Worm (Caenorhabditis elegans) whole organism, young adult: Measurements from ENCODE around the gene nhr-214.

Experiments
- B0336.3 ChIP-seq: fragments of 200-800 bp; sonication (Bioruptor generic); IDR thresholded peaks from 2 replicates; pipeline ENCODE4 v1.3.6; 2022; ENCODE audit warnings: missing genetic modification characterization, missing compliant biosample characterization
- C06A6.2 ChIP-seq: fragments of 200-800 bp; sonication (Bioruptor generic); conservative IDR thresholded peaks from 2 replicates; pipeline ENCODE4 v1.3.6; 2022; ENCODE audit warnings: missing genetic modification characterization, missing compliant biosample characterization
- D2030.7 ChIP-seq: fragments of 200-800 bp; sonication (Bioruptor generic); IDR thresholded peaks from 2 replicates; pipeline ENCODE4 v1.3.6; 2022; ENCODE audit warnings: missing genetic modification reagents, missing genetic modification characterization, missing compliant biosample characterization
- F22D6.2 ChIP-seq: sonication (generic microtip); optimal IDR thresholded peaks from 2 replicates; lab custom pipeline; 2016; ENCODE audit warnings: mild to moderate bottlenecking, missing genetic modification characterization, missing compliant biosample characterization
- F37B4.10 ChIP-seq: fragments of 200-800 bp; sonication (Bioruptor generic); IDR thresholded peaks from 2 replicates; pipeline ENCODE4 v1.3.6; 2022; ENCODE audit warnings: missing genetic modification characterization, missing compliant biosample characterization
- F52B5.7 ChIP-seq: sonication (generic microtip); optimal IDR thresholded peaks from 2 replicates; lab custom pipeline; 2016; ENCODE audit warnings: mild to moderate bottlenecking, missing genetic modification characterization, missing compliant biosample characterization
- F55B11.4 ChIP-seq: sonication (generic microtip); optimal IDR thresholded peaks from 2 replicates; lab custom pipeline; 2016; ENCODE audit warnings: missing compliant biosample characterization, missing genetic modification characterization, borderline replicate concordance; ENCODE audit not compliant: insufficient read depth
- Y56A3A.18 ChIP-seq: fragments of 200-800 bp; sonication (Bioruptor generic); IDR thresholded peaks from 2 replicates; pipeline ENCODE4 v1.3.6; 2022; ENCODE audit warnings: missing genetic modification reagents, missing genetic modification characterization, missing compliant biosample characterization
- Y67H2A.10 ChIP-seq: fragments of 200-800 bp; sonication (Bioruptor generic); conservative IDR thresholded peaks from 2 replicates; pipeline ENCODE4 v1.3.6; 2022; ENCODE audit warnings: missing genetic modification reagents, missing genetic modification characterization, missing compliant biosample characterization
- Y79H2A.3 ChIP-seq: fragments of 200-800 bp; sonication (Bioruptor generic); conservative IDR thresholded peaks from 2 replicates; pipeline ENCODE4 v1.3.6; 2022; ENCODE audit warnings: missing genetic modification reagents, missing genetic modification characterization, missing compliant biosample characterization
- Y95B8A.8 ChIP-seq: fragments of 200-800 bp; sonication (Bioruptor generic); IDR thresholded peaks from 2 replicates; pipeline ENCODE4 v1.3.6; 2022; ENCODE audit warnings: missing genetic modification reagents, missing genetic modification characterization, missing compliant biosample characterization
- ama-1 ChIP-seq, 3 experiments: fragments of 150-350 bp in 1 of 3; sonication (generic microtip) in 2 of 3; optimal IDR thresholded peaks; 2 replicates each; lab custom pipeline; 2014 to 2018; ENCODE audit warnings: missing biosample characterization in 2 of 3, missing genetic modification characterization in 2 of 3, missing genetic modification reagents in 2 of 3
- aptf-2 ChIP-seq: fragments of 200-800 bp; sonication (Bioruptor generic); conservative IDR thresholded peaks from 2 replicates; pipeline ENCODE4 v1.3.6; 2022; ENCODE audit warnings: missing genetic modification reagents, missing genetic modification characterization, missing compliant biosample characterization
- atf-7 ChIP-seq: sonication (generic microtip); optimal IDR thresholded peaks from 2 replicates; lab custom pipeline; 2017; ENCODE audit warnings: mild to moderate bottlenecking, missing genetic modification characterization, missing compliant biosample characterization
- athp-1 ChIP-seq: sonication (generic microtip); optimal IDR thresholded peaks from 2 replicates; lab custom pipeline; 2017; ENCODE audit warnings: mild to moderate bottlenecking, missing genetic modification characterization, missing compliant biosample characterization
- attf-5 ChIP-seq: fragments of 200-800 bp; sonication (Bioruptor generic); optimal IDR thresholded peaks from 2 replicates; lab custom pipeline; 2018; ENCODE audit warnings: mild to moderate bottlenecking, missing genetic modification characterization, missing compliant biosample characterization
- attf-6 ChIP-seq: fragments of 200-800 bp; sonication (Bioruptor generic); IDR thresholded peaks from 2 replicates; pipeline ENCODE4 v1.3.6; 2022; ENCODE audit warnings: missing genetic modification reagents, missing genetic modification characterization, missing compliant biosample characterization
- bed-1 ChIP-seq: fragments of 200-800 bp; sonication (Bioruptor generic); IDR thresholded peaks from 2 replicates; pipeline ENCODE4 v1.3.6; 2022; ENCODE audit warnings: missing genetic modification reagents, missing genetic modification characterization, missing compliant biosample characterization
- cebp-2 ChIP-seq: fragments of 200-800 bp; sonication (Bioruptor generic); IDR thresholded peaks from 2 replicates; pipeline ENCODE4 v1.3.6; 2022; ENCODE audit warnings: missing genetic modification characterization, missing compliant biosample characterization
- ceh-58 ChIP-seq: fragments of 200-800 bp; sonication (Bioruptor generic); IDR thresholded peaks from 2 replicates; pipeline ENCODE4 v1.3.6; 2022; ENCODE audit warnings: missing genetic modification characterization, missing compliant biosample characterization
- chd-7 ChIP-seq: sonication (generic microtip); optimal IDR thresholded peaks from 2 replicates; lab custom pipeline; 2016; ENCODE audit warnings: mild to moderate bottlenecking, missing genetic modification characterization, moderate library complexity, missing compliant biosample characterization
- die-1 ChIP-seq: sonication (generic microtip); optimal IDR thresholded peaks from 2 replicates; lab custom pipeline; 2016; ENCODE audit warnings: missing genotype, mild to moderate bottlenecking, missing genetic modification characterization, missing compliant biosample characterization
- dox-1 ChIP-seq: fragments of 200-800 bp; sonication (Bioruptor generic); IDR thresholded peaks from 2 replicates; pipeline ENCODE4 v1.3.6; 2022; ENCODE audit warnings: missing genetic modification reagents, missing genetic modification characterization, missing compliant biosample characterization
- hlh-26 ChIP-seq: fragments of 200-800 bp; sonication (Bioruptor generic); conservative IDR thresholded peaks from 2 replicates; pipeline ENCODE4 v1.3.6; 2022; ENCODE audit warnings: missing genetic modification reagents, missing genetic modification characterization, missing compliant biosample characterization
- lag-1 ChIP-seq: fragments of 200-800 bp; sonication (Bioruptor generic); IDR thresholded peaks from 2 replicates; pipeline ENCODE4 v1.3.6; 2022; ENCODE audit warnings: missing genetic modification reagents, missing genetic modification characterization, missing compliant biosample characterization
- mcd-1 ChIP-seq: fragments of 200-800 bp; sonication (Bioruptor generic); IDR thresholded peaks from 2 replicates; pipeline ENCODE4 v1.3.6; 2022; ENCODE audit warnings: missing genetic modification reagents, missing genetic modification characterization, missing compliant biosample characterization
- mel-28 ChIP-seq: sonication (generic microtip); optimal IDR thresholded peaks from 2 replicates; lab custom pipeline; 2016; ENCODE audit warnings: borderline replicate concordance, mild to moderate bottlenecking, missing genetic modification characterization, missing compliant biosample characterization
- mes-4 ChIP-seq: sonication (generic microtip); optimal IDR thresholded peaks from 2 replicates; lab custom pipeline; 2016; ENCODE audit warnings: missing genotype, missing genetic modification characterization, missing compliant biosample characterization
- nhr-27 ChIP-seq: fragments of 200-800 bp; sonication (Bioruptor generic); optimal IDR thresholded peaks from 2 replicates; lab custom pipeline; 2018; ENCODE audit warnings: mild to moderate bottlenecking, missing genetic modification characterization, moderate library complexity, missing compliant biosample characterization
- nhr-90 ChIP-seq: sonication (generic microtip); optimal IDR thresholded peaks from 2 replicates; lab custom pipeline; 2016; ENCODE audit warnings: missing genotype, mild to moderate bottlenecking, missing genetic modification characterization, missing compliant biosample characterization
- pbrm-1 ChIP-seq: fragments of 200-800 bp; sonication (Bioruptor generic); IDR thresholded peaks from 2 replicates; pipeline ENCODE4 v1.3.6; 2022; ENCODE audit warnings: missing genetic modification reagents, missing genetic modification characterization, missing compliant biosample characterization
- rpc-1 ChIP-seq, 2 experiments: fragments of 150-350 bp in 1 of 2; sonication (generic microtip) in 1 of 2; optimal IDR thresholded peaks; 2 replicates each; lab custom pipeline; 2014 to 2018; ENCODE audit warnings: missing biosample characterization in 1 of 2, missing genetic modification characterization in 1 of 2, missing genetic modification reagents in 1 of 2, missing genotype in 1 of 2
- sdz-38 ChIP-seq: sonication (generic microtip); optimal IDR thresholded peaks from 2 replicates; lab custom pipeline; 2016; ENCODE audit warnings: missing genotype, missing genetic modification characterization, missing compliant biosample characterization
- somi-1 ChIP-seq: fragments of 200-800 bp; sonication (Bioruptor generic); optimal IDR thresholded peaks from 2 replicates; lab custom pipeline; 2018; ENCODE audit warnings: mild to moderate bottlenecking, missing genetic modification characterization, missing compliant biosample characterization
- sptf-2 ChIP-seq: fragments of 200-800 bp; sonication (Bioruptor generic); optimal IDR thresholded peaks from 2 replicates; lab custom pipeline; 2018; ENCODE audit warnings: mild to moderate bottlenecking, missing genetic modification characterization, missing compliant biosample characterization
- tbx-9 ChIP-seq: sonication (generic microtip); optimal IDR thresholded peaks from 2 replicates; lab custom pipeline; 2016; ENCODE audit warnings: borderline replicate concordance, missing genetic modification characterization, inconsistent platforms, missing compliant biosample characterization
- unc-62 ChIP-seq: fragments of 150-350 bp; optimal IDR thresholded peaks from 2 replicates; lab custom pipeline; 2014; ENCODE audit warnings: missing biosample characterization, missing genetic modification reagents, missing genetic modification characterization
- zfh-2 ChIP-seq: fragments of 200-800 bp; sonication (Bioruptor generic); conservative IDR thresholded peaks from 2 replicates; pipeline ENCODE4 v1.3.6; 2022; ENCODE audit warnings: missing genetic modification reagents, missing genetic modification characterization, missing compliant biosample characterization
- zim-3 ChIP-seq: sonication (generic microtip); optimal IDR thresholded peaks from 2 replicates; lab custom pipeline; 2017; ENCODE audit warnings: mild to moderate bottlenecking, missing genetic modification characterization, moderate library complexity, missing compliant biosample characterization
- ztf-3 ChIP-seq: fragments of 200-800 bp; sonication (Bioruptor generic); optimal IDR thresholded peaks from 2 replicates; lab custom pipeline; 2018; ENCODE audit warnings: mild to moderate bottlenecking, missing genetic modification characterization, missing compliant biosample characterization
- ztf-6 ChIP-seq: fragments of 200-800 bp; sonication (Bioruptor generic); IDR thresholded peaks from 2 replicates; pipeline ENCODE4 v1.3.6; 2022; ENCODE audit warnings: missing genetic modification reagents, missing genetic modification characterization, missing compliant biosample characterization

nhr-214 gene

ce11 chrX:12712353-12712752 is 10.5 kb upstream of the nhr-214 start, which contains the start of gene rgs-2:
TSS of gene rgs-2 (plus strand) at chrX:12712653.
- TF ChIP-seq zfh-2 (GFP tag; lab: Robert Waterston, UW) (no peak), Y67H2A.10 (no peak), mes-4 (no peak), pbrm-1 (GFP tag; lab: Robert Waterston, UW) (no peak), sdz-38 (tag; lab: Kevin White, UChicago) (no peak)
- TF ChIP-seq, all 124 proteins: peak for 0

ce11 chrX:12704721-12705120 is 2.9 kb upstream of the nhr-214 start, which contains the start of gene nhr-272:
TSS of gene nhr-272 (minus strand) at chrX:12704821.
- TF ChIP-seq hlh-26: no peak
- TF ChIP-seq atf-7 (tag; lab: Kevin White, UChicago): no peak
- no peak for TF ChIP-seq ceh-58 (GFP tag; lab: Robert Waterston, UW)
- no peak for TF ChIP-seq nhr-90 (tag; lab: Kevin White, UChicago)
- TF ChIP-seq Y79H2A.3 (GFP tag; lab: Robert Waterston, UW): no peak
- TF ChIP-seq mcd-1 (GFP tag; lab: Robert Waterston, UW): no peak
- no peak for TF ChIP-seq dox-1 (GFP tag; lab: Robert Waterston, UW)
- TF ChIP-seq chd-7 (tag; lab: Kevin White, UChicago): no peak
- no peak for TF ChIP-seq C06A6.2
- TF ChIP-seq tbx-9 (tag; lab: Kevin White, UChicago): no peak
- TF ChIP-seq aptf-2: no peak
- no peak for TF ChIP-seq ztf-3 (GFP tag; lab: Kevin White, UChicago)
- no peak for TF ChIP-seq nhr-27 (tag; lab: Kevin White, UChicago)
- TF ChIP-seq B0336.3 (GFP tag; lab: Robert Waterston, UW): no peak
- no peak for TF ChIP-seq athp-1 (tag; lab: Kevin White, UChicago)
- TF ChIP-seq bed-1 (GFP tag; lab: Robert Waterston, UW): no peak
- no peak for TF ChIP-seq F52B5.7
- no peak for TF ChIP-seq attf-5 (GFP tag; lab: Kevin White, UChicago)

ce11 chrX:12702713-12703112 is 850 bp upstream of the nhr-214 start:
- TF ChIP-seq attf-6 (GFP tag; lab: Robert Waterston, UW) (no peak), Y56A3A.18 (GFP tag; lab: Robert Waterston, UW) (no peak), athp-1 (tag; lab: Kevin White, UChicago) (no peak)

ce11 chrX:12700456-12700855 is 1.4 kb downstream of the nhr-214 start, which contains the start of gene nhr-26:
TSS of gene nhr-26 (minus strand) at chrX:12700465.
- TF ChIP-seq somi-1 (GFP tag; lab: Kevin White, UChicago) (no peak), mel-28 (tag; lab: Kevin White, UChicago) (no peak), pbrm-1 (GFP tag; lab: Robert Waterston, UW) (no peak), F37B4.10 (GFP tag; lab: Robert Waterston, UW) (no peak), ztf-6 (GFP tag; lab: Robert Waterston, UW) (no peak), aptf-2 (no peak), F55B11.4 (tag; lab: Kevin White, UChicago) (no peak), Y67H2A.10 (no peak), unc-62 (GFP tag; lab: Kevin White, UChicago) (no peak), B0336.3 (GFP tag; lab: Robert Waterston, UW) (no peak), Y95B8A.8 (GFP tag; lab: Robert Waterston, UW) (no peak), die-1 (tag; lab: Kevin White, UChicago) (no peak), sptf-2 (GFP tag; lab: Kevin White, UChicago) (no peak), lag-1 (GFP tag; lab: Robert Waterston, UW) (no peak), rpc-1 (optimal IDR thresholded peaks at IDR 0.05; lab: Kevin White, UChicago) (no peak), rpc-1 (tag; optimal IDR thresholded peaks at IDR 0.05; lab: Kevin White, UChicago) (no peak), D2030.7 (GFP tag; lab: Robert Waterston, UW) (no peak), F22D6.2 (tag; lab: Kevin White, UChicago) (no peak), zim-3 (tag; lab: Kevin White, UChicago) (no peak), cebp-2 (GFP tag; lab: Robert Waterston, UW) (no peak), ama-1 (optimal IDR thresholded peaks at IDR 0.05; lab: Kevin White, UChicago) (no peak), ama-1 (GFP tag; optimal IDR thresholded peaks at IDR 0.05; lab: Kevin White, UChicago) (no peak)
- TF ChIP-seq, all 124 proteins: peak for 0
